Fruit fly (Drosophila melanogaster) whole organism, embryonic: ENCODE results near the gene capu.

Experiments used
- ATbp ChIP-seq: fragments of 200-800 bp; sonication (Bioruptor generic); optimal IDR thresholded peaks from 2 replicates; lab custom pipeline; 2017; ENCODE audit warnings: missing biosample characterization, mild to moderate bottlenecking, missing genetic modification characterization, missing genetic modification reagents
- Abd-B ChIP-seq: fragments of 200-800 bp; sonication (Bioruptor generic); optimal IDR thresholded peaks from 2 replicates; lab custom pipeline; 2018; ENCODE audit warnings: missing biosample characterization, mild to moderate bottlenecking, missing genetic modification characterization, moderate library complexity
- Atf-2 ChIP-seq: fragments of 200-800 bp; sonication (Bioruptor generic); optimal IDR thresholded peaks from 2 replicates; lab custom pipeline; 2016; ENCODE audit warnings: missing biosample characterization, missing genetic modification characterization
- Bgb ChIP-seq: fragments of 200-800 bp; sonication (Bioruptor generic); IDR thresholded peaks from 2 replicates; pipeline ENCODE4 v1.3.6; 2022; ENCODE audit warnings: missing biosample characterization, missing genetic modification characterization; ENCODE audit not compliant: partially characterized antibody
- C15 ChIP-seq: fragments of 200-800 bp; sonication (Bioruptor generic); IDR thresholded peaks from 3 replicates; pipeline ENCODE4 v1.3.6; 2022; ENCODE audit warnings: missing biosample characterization, missing genetic modification characterization
- CG12659 ChIP-seq: fragments of 200-800 bp; sonication (Bioruptor generic); optimal IDR thresholded peaks from 3 replicates; lab custom pipeline; 2017; ENCODE audit warnings: mild to moderate bottlenecking, missing biosample characterization, missing genetic modification reagents, missing genetic modification characterization
- CG14441 ChIP-seq: fragments of 200-800 bp; sonication (Bioruptor generic); IDR thresholded peaks from 2 replicates; pipeline ENCODE4 v1.3.6; 2022; ENCODE audit warnings: missing biosample characterization, missing genetic modification characterization
- CG1647 ChIP-seq: fragments of 200-800 bp; sonication (Bioruptor generic); optimal IDR thresholded peaks from 3 replicates; lab custom pipeline; 2016; ENCODE audit warnings: missing biosample characterization, missing genetic modification characterization
- CG16815 ChIP-seq: fragments of 200-800 bp; sonication (Bioruptor generic); optimal IDR thresholded peaks from 3 replicates; lab custom pipeline; 2017; ENCODE audit warnings: missing biosample characterization, mild to moderate bottlenecking, missing genetic modification characterization
- CG18764 ChIP-seq: fragments of 200-800 bp; sonication (Bioruptor generic); optimal IDR thresholded peaks from 3 replicates; lab custom pipeline; 2016; ENCODE audit warnings: missing biosample characterization, missing genetic modification characterization
- CG3838 ChIP-seq: fragments of 200-800 bp; sonication (Bioruptor generic); optimal IDR thresholded peaks from 3 replicates; lab custom pipeline; 2016; ENCODE audit warnings: missing biosample characterization, missing genetic modification characterization
- CG4404 ChIP-seq: fragments of 200-800 bp; sonication (Bioruptor generic); IDR thresholded peaks from 2 replicates; pipeline ENCODE4 v1.3.6; 2022; ENCODE audit warnings: missing biosample characterization, missing genetic modification characterization
- CG4707 ChIP-seq: fragments of 200-800 bp; sonication (Bioruptor generic); optimal IDR thresholded peaks from 2 replicates; lab custom pipeline; 2018; ENCODE audit warnings: missing biosample characterization, mild to moderate bottlenecking, missing genetic modification characterization, moderate library complexity
- CG8388 ChIP-seq: fragments of 200-800 bp; sonication (Bioruptor generic); optimal IDR thresholded peaks from 2 replicates; lab custom pipeline; 2019; ENCODE audit warnings: missing biosample characterization, mild to moderate bottlenecking, missing genetic modification characterization, moderate library complexity
- CG8944 ChIP-seq: fragments of 200-800 bp; sonication (Bioruptor generic); optimal IDR thresholded peaks from 3 replicates; lab custom pipeline; 2016; ENCODE audit warnings: missing biosample characterization, missing genetic modification characterization
- CTCF ChIP-seq: fragments of 200-800 bp; sonication (Bioruptor generic); optimal IDR thresholded peaks from 2 replicates; lab custom pipeline; 2017; ENCODE audit warnings: missing biosample characterization, mild to moderate bottlenecking, missing genetic modification characterization, moderate library complexity
- Dip2 ChIP-seq: fragments of 200-800 bp; sonication (Bioruptor generic); IDR thresholded peaks from 2 replicates; pipeline ENCODE4 v1.3.6; 2022; ENCODE audit warnings: missing biosample characterization, missing genetic modification characterization
- Eip74EF ChIP-seq, 2 experiments: fragments of 200-800 bp in 1 of 2; fragments of >200 bp in 1 of 2; sonication (Bioruptor generic) in 1 of 2; optimal IDR thresholded peaks; 2 replicates each; lab custom pipeline; 2017 to 2019; ENCODE audit warnings: missing biosample characterization in 2 of 2, missing genetic modification characterization in 2 of 2, mild to moderate bottlenecking in 1 of 2, moderate library complexity in 1 of 2
- Ets97D ChIP-seq: fragments of 200-800 bp; sonication (Bioruptor generic); optimal IDR thresholded peaks from 3 replicates; lab custom pipeline; 2016; ENCODE audit warnings: missing biosample characterization, missing genetic modification characterization
- H2.0 ChIP-seq: fragments of 200-800 bp; sonication (Bioruptor generic); IDR thresholded peaks from 2 replicates; pipeline ENCODE4 v1.3.6; 2022; ENCODE audit warnings: missing biosample characterization, missing genetic modification characterization
- HHEX ChIP-seq: fragments of 200-800 bp; sonication (Bioruptor generic); optimal IDR thresholded peaks from 3 replicates; lab custom pipeline; 2017; ENCODE audit warnings: missing biosample characterization, mild to moderate bottlenecking, missing genetic modification characterization, missing genetic modification reagents
- HLH54F ChIP-seq: fragments of 200-800 bp; sonication (Bioruptor generic); optimal IDR thresholded peaks from 3 replicates; lab custom pipeline; 2016; ENCODE audit warnings: missing biosample characterization, missing genetic modification characterization
- HmgZ ChIP-seq: fragments of 200-800 bp; sonication (Bioruptor generic); optimal IDR thresholded peaks from 2 replicates; lab custom pipeline; 2018; ENCODE audit warnings: missing biosample characterization, mild to moderate bottlenecking, missing genetic modification characterization
- Oli ChIP-seq: fragments of 200-800 bp; sonication (Bioruptor generic); optimal IDR thresholded peaks from 2 replicates; lab custom pipeline; 2018; ENCODE audit warnings: missing biosample characterization, mild to moderate bottlenecking, missing genetic modification characterization, moderate library complexity
- Ssrp ChIP-seq: fragments of 200-800 bp; sonication (Bioruptor generic); optimal IDR thresholded peaks from 2 replicates; lab custom pipeline; 2018; ENCODE audit warnings: missing biosample characterization, mild to moderate bottlenecking, missing genetic modification characterization, moderate library complexity
- Trl ChIP-seq, 3 experiments: fragments of >200 bp in 2 of 3; fragments of 200-800 bp in 1 of 3; sonication (Bioruptor generic) in 1 of 3; optimal IDR thresholded peaks; 2 replicates in 1 of 3; 3 replicates in 2 of 3; lab custom pipeline; 2016 to 2017; ENCODE audit warnings: missing biosample characterization in 1 of 3, missing genetic modification characterization in 1 of 3
- Xbp1 ChIP-seq: fragments of 200-800 bp; sonication (Bioruptor generic); optimal IDR thresholded peaks from 3 replicates; lab custom pipeline; 2016; ENCODE audit warnings: missing biosample characterization, mild to moderate bottlenecking, missing genetic modification characterization
- az2 ChIP-seq: fragments of 200-800 bp; sonication (Bioruptor generic); optimal IDR thresholded peaks from 3 replicates; lab custom pipeline; 2016; ENCODE audit warnings: missing biosample characterization, missing genetic modification characterization
- cas ChIP-seq: fragments of 200-800 bp; sonication (Bioruptor generic); IDR thresholded peaks from 2 replicates; pipeline ENCODE4 v1.3.6; 2022; ENCODE audit warnings: missing biosample characterization, missing genetic modification characterization
- chif ChIP-seq, 2 experiments: fragments of 200-800 bp; sonication (Bioruptor generic); optimal IDR thresholded peaks; 3 replicates each; lab custom pipeline; 2016; ENCODE audit warnings: missing biosample characterization in 2 of 2, missing genetic modification characterization in 2 of 2
- emc ChIP-seq: fragments of 200-800 bp; sonication (Bioruptor generic); optimal IDR thresholded peaks from 2 replicates; lab custom pipeline; 2016; ENCODE audit warnings: missing biosample characterization, missing genetic modification characterization
- eve ChIP-seq, 2 experiments: fragments of >200 bp; optimal IDR thresholded peaks; 2 replicates each; lab custom pipeline; 2017; ENCODE audit warnings: missing biosample characterization in 2 of 2, missing genetic modification characterization in 2 of 2
- fd64A ChIP-seq: fragments of 200-800 bp; sonication (Bioruptor generic); optimal IDR thresholded peaks from 3 replicates; lab custom pipeline; 2018; ENCODE audit warnings: missing biosample characterization, mild to moderate bottlenecking, missing genetic modification characterization
- fu2 ChIP-seq: fragments of 200-800 bp; sonication (Bioruptor generic); optimal IDR thresholded peaks from 2 replicates; lab custom pipeline; 2016; ENCODE audit warnings: missing biosample characterization, missing genetic modification characterization
- gce ChIP-seq: fragments of 200-800 bp; sonication (Bioruptor generic); IDR thresholded peaks from 3 replicates; pipeline ENCODE4 v1.3.6; 2022; ENCODE audit warnings: missing biosample characterization, missing genetic modification characterization
- gem ChIP-seq: fragments of 200-800 bp; sonication (Bioruptor generic); optimal IDR thresholded peaks from 2 replicates; lab custom pipeline; 2019; ENCODE audit warnings: missing biosample characterization, mild to moderate bottlenecking, missing genetic modification characterization, moderate library complexity
- hb ChIP-seq: fragments of 200-800 bp; sonication (Bioruptor generic); IDR thresholded peaks from 3 replicates; pipeline ENCODE4 v1.3.6; 2022; ENCODE audit warnings: missing biosample characterization, missing genetic modification characterization; ENCODE audit not compliant: partially characterized antibody
- jumu ChIP-seq: fragments of 200-800 bp; sonication (Bioruptor generic); optimal IDR thresholded peaks from 3 replicates; lab custom pipeline; 2016; ENCODE audit warnings: missing biosample characterization, missing genetic modification characterization
- kni ChIP-seq: fragments of 200-800 bp; sonication (Bioruptor generic); optimal IDR thresholded peaks from 3 replicates; lab custom pipeline; 2017; ENCODE audit warnings: mild to moderate bottlenecking, missing biosample characterization, missing genetic modification reagents, missing genetic modification characterization
- lab ChIP-seq: fragments of 200-800 bp; sonication (Bioruptor generic); optimal IDR thresholded peaks from 3 replicates; lab custom pipeline; 2017; ENCODE audit warnings: missing biosample characterization, missing genetic modification characterization, mild to moderate bottlenecking, moderate library complexity, missing genetic modification reagents
- lmd ChIP-seq: fragments of 200-800 bp; sonication (Bioruptor generic); IDR thresholded peaks from 2 replicates; pipeline ENCODE4 v1.3.6; 2022; ENCODE audit warnings: missing biosample characterization, missing genetic modification characterization
- lov ChIP-seq, 2 experiments: fragments of 200-800 bp in 1 of 2; fragments of >200 bp in 1 of 2; sonication (Bioruptor generic) in 1 of 2; IDR thresholded peaks in 1 of 2; optimal IDR thresholded peaks in 1 of 2; 2 replicates in 1 of 2; 3 replicates in 1 of 2; pipeline versions ENCODE4 v1.3.6 to Lab custom; 2017 to 2022; ENCODE audit warnings: missing biosample characterization in 1 of 2, missing genetic modification characterization in 1 of 2
- mld ChIP-seq: fragments of 200-800 bp; sonication (Bioruptor generic); IDR thresholded peaks from 3 replicates; pipeline ENCODE4 v1.3.6; 2022; ENCODE audit warnings: missing biosample characterization, missing genetic modification characterization; ENCODE audit not compliant: partially characterized antibody
- otp ChIP-seq: fragments of 200-800 bp; sonication (Bioruptor generic); IDR thresholded peaks from 3 replicates; pipeline ENCODE4, ENCODE4 v1.3.6; 2022; ENCODE audit warnings: missing biosample characterization, missing genetic modification characterization
- slbo ChIP-seq: fragments of 200-800 bp; sonication (Bioruptor generic); IDR thresholded peaks from 2 replicates; pipeline ENCODE4 v1.3.6; 2022; ENCODE audit warnings: missing biosample characterization, missing genetic modification characterization
- sr ChIP-seq: fragments of 200-800 bp; sonication (Bioruptor generic); IDR thresholded peaks from 3 replicates; pipeline ENCODE4 v1.3.6; 2022; ENCODE audit warnings: missing biosample characterization, missing genetic modification characterization
- tap ChIP-seq: fragments of 200-800 bp; optimal IDR thresholded peaks from 3 replicates; lab custom pipeline; 2019; ENCODE audit warnings: missing biosample characterization, mild to moderate bottlenecking, missing genetic modification characterization, moderate library complexity
- toy ChIP-seq: fragments of 200-800 bp; sonication (Bioruptor generic); IDR thresholded peaks from 2 replicates; pipeline ENCODE4 v1.3.6; 2022; ENCODE audit warnings: missing biosample characterization, missing genetic modification characterization
- wor ChIP-seq: fragments of 200-800 bp; sonication (Bioruptor generic); IDR thresholded peaks from 2 replicates; pipeline ENCODE4 v1.3.6; 2022; ENCODE audit warnings: missing biosample characterization, missing genetic modification characterization

The capu gene

DNA sequence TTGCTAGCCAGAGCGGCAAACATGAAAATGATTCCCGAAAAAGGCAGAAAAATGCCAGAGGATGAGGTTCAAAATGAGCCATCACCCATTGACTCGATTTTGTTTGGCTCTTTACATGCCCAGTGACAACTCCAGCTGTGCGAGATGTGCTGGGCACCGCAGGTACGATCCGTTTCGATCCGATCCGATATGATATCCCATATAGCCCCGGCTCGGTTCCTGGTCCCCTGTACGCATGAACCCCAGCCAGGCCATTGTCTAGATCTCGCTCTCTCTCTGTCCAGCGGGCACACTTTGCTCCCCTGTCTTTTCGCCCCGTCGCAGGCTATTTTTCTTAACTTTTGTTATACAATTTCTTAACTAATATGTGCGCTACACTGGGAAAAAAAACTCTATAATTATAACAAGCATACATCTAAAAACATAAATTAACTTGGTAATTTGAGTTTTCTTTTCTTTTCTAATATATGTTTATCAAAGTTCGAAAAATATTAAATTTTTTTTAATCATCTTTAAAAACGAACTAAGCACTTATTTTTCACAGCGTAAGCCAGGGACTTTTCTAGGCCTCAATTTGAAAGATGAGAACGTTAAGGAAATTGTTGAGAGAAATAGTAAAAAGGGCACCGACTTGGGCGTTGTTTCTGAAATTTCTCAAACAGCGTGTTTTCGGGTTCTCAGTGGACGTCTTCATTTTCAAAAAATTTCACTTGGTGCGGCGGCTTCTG is 75.1 kb downstream of the capu start (continued):
- peak; percentile 57 for TF ChIP-seq tap
- TF ChIP-seq hb (GFP tag; lab: Robert Waterston, UW): no peak
- TF ChIP-seq Abd-B (GFP tag; lab: Kevin White, UChicago): peak; percentile 49
- no peak for TF ChIP-seq otp (GFP tag; lab: Robert Waterston, UW)
- no peak for TF ChIP-seq Dip2
- peak; percentile 18 for TF ChIP-seq CG8944
- no peak for TF ChIP-seq ATbp
- TF ChIP-seq HHEX (GFP tag; lab: Kevin White, UChicago): no peak
- TF ChIP-seq toy: no peak
- peak; percentile 42 for TF ChIP-seq Xbp1 (GFP tag; lab: Kevin White, UChicago)
- TF ChIP-seq lab (GFP tag; lab: Kevin White, UChicago): no peak
- TF ChIP-seq H2.0 (GFP tag; lab: Robert Waterston, UW): peak; percentile 49
- no peak for TF ChIP-seq HmgZ (tag; lab: Kevin White, UChicago)
- TF ChIP-seq CG1647 (GFP tag; lab: Kevin White, UChicago): no peak
- peak; percentile 58 for TF ChIP-seq CG18764 (GFP tag; lab: Kevin White, UChicago)
- peak; percentile 48; the same call in 1 of the 2 replicates for TF ChIP-seq lmd (GFP tag; lab: Robert Waterston, UW)
- no peak for TF ChIP-seq gce (GFP tag; lab: Robert Waterston, UW)
- TF ChIP-seq CG3838 (GFP tag; lab: Kevin White, UChicago): no peak
- peak; percentile 94 for TF ChIP-seq CG4404 (GFP tag; lab: Robert Waterston, UW)
- no peak for TF ChIP-seq Eip74EF (GFP tag; optimal IDR thresholded peaks at IDR 0.05; lab: Kevin White, UChicago)
- no peak for TF ChIP-seq cas (GFP tag; lab: Robert Waterston, UW)
- TF ChIP-seq kni (GFP tag; lab: Kevin White, UChicago): peak; percentile 83
- no peak for TF ChIP-seq CG14441 (GFP tag; lab: Robert Waterston, UW)
- TF ChIP-seq jumu: peak; percentile 69
- no peak for TF ChIP-seq CG12659 (GFP tag; lab: Kevin White, UChicago)
- no peak for TF ChIP-seq fd64A (GFP tag; lab: Kevin White, UChicago)
- TF ChIP-seq C15 (GFP tag; lab: Robert Waterston, UW): no peak
- TF ChIP-seq Atf-2: peak; percentile 64
- no peak for TF ChIP-seq emc (GFP tag; lab: Kevin White, UChicago)
- TF ChIP-seq chif (GFP tag; optimal IDR thresholded peaks at IDR 0.05; lab: Kevin White, UChicago): peak; percentile 48 to 82
- TF ChIP-seq mld: no peak
- peak; percentile 69 for TF ChIP-seq Oli (tag; lab: Kevin White, UChicago)
- TF ChIP-seq lov (optimal IDR thresholded peaks at IDR 0.05; lab: Kevin White, UChicago): no peak
- no peak for TF ChIP-seq lov (GFP tag; IDR thresholded peaks at IDR 0.05; lab: Robert Waterston, UW)
- no peak for TF ChIP-seq CTCF (GFP tag; lab: Kevin White, UChicago)
- no peak for TF ChIP-seq fu2
- peak; percentile 81 for TF ChIP-seq CG8388 (GFP tag; lab: Kevin White, UChicago)
- TF ChIP-seq CG4707 (GFP tag; lab: Kevin White, UChicago): no peak
- peak; percentile 74 for TF ChIP-seq az2 (GFP tag; lab: Kevin White, UChicago)
- no peak for TF ChIP-seq Bgb (GFP tag; lab: Robert Waterston, UW)
- TF ChIP-seq wor (GFP tag; lab: Robert Waterston, UW): no peak
- TF ChIP-seq Ets97D: peak; percentile 5
- TF ChIP-seq Trl (optimal IDR thresholded peaks at IDR 0.05; lab: Kevin White, UChicago): no peak
- TF ChIP-seq Trl (GFP tag; optimal IDR thresholded peaks at IDR 0.05; lab: Kevin White, UChicago): peak; percentile 55
- no peak for TF ChIP-seq sr (GFP tag; lab: Robert Waterston, UW)
- peak; percentile 93 for TF ChIP-seq gem (tag; lab: Kevin White, UChicago)
- TF ChIP-seq HLH54F (GFP tag; lab: Kevin White, UChicago): peak; percentile 21
- peak; percentile 45 to 59 for TF ChIP-seq eve (GFP tag; optimal IDR thresholded peaks at IDR 0.05; lab: Kevin White, UChicago)
- TF ChIP-seq CG16815 (GFP tag; lab: Kevin White, UChicago): peak; percentile 86
- peak; percentile 76 for TF ChIP-seq Ssrp (tag; lab: Kevin White, UChicago)
- TF ChIP-seq slbo (GFP tag; lab: Robert Waterston, UW): no peak
